Worm (Caenorhabditis elegans) whole organism, L2 larva: Measurements from ENCODE around the gene Y71H2B.11.

Experiments used
- C34F6.9 ChIP-seq: fragments of 150-350 bp; optimal IDR thresholded peaks from 2 replicates; lab custom pipeline; 2014; ENCODE audit warnings: missing biosample characterization, missing genetic modification characterization
- F13H6.1 ChIP-seq: sonication (generic microtip); optimal IDR thresholded peaks from 2 replicates; lab custom pipeline; 2016; ENCODE audit warnings: missing genetic modification characterization, missing compliant biosample characterization
- R02D3.7 ChIP-seq: fragments of 150-350 bp; optimal IDR thresholded peaks from 2 replicates; lab custom pipeline; 2014; ENCODE audit warnings: missing biosample characterization, missing genetic modification characterization
- Y55F3AM.14 ChIP-seq: fragments of 200-800 bp; sonication (Bioruptor generic); optimal IDR thresholded peaks from 2 replicates; lab custom pipeline; 2018; ENCODE audit warnings: mild to moderate bottlenecking, missing genetic modification characterization, missing compliant biosample characterization
- ZK546.5 ChIP-seq: sonication (generic microtip); optimal IDR thresholded peaks from 2 replicates; lab custom pipeline; 2017; ENCODE audit warnings: missing biosample characterization, missing genetic modification characterization
- alr-1 ChIP-seq: fragments of 150-350 bp; optimal IDR thresholded peaks from 2 replicates; lab custom pipeline; 2014; ENCODE audit warnings: missing biosample characterization, missing genetic modification characterization
- aly-2 ChIP-seq: fragments of 150-350 bp; optimal IDR thresholded peaks from 2 replicates; lab custom pipeline; 2014; ENCODE audit warnings: missing biosample characterization, missing genetic modification characterization
- blmp-1 ChIP-seq: sonication (generic microtip); optimal IDR thresholded peaks from 2 replicates; lab custom pipeline; 2017; ENCODE audit warnings: missing genetic modification characterization, mild to moderate bottlenecking, missing compliant biosample characterization, antibody characterized with exemption, moderate library complexity; ENCODE audit not compliant: insufficient read depth
- ceh-16 ChIP-seq: fragments of 150-350 bp; optimal IDR thresholded peaks from 2 replicates; lab custom pipeline; 2014; ENCODE audit warnings: missing biosample characterization, missing genetic modification characterization
- ceh-82 ChIP-seq: fragments of 150-350 bp; optimal IDR thresholded peaks from 2 replicates; lab custom pipeline; 2014; ENCODE audit warnings: missing biosample characterization, missing genetic modification characterization
- crh-2 ChIP-seq: sonication (generic microtip); optimal IDR thresholded peaks from 2 replicates; lab custom pipeline; 2017; ENCODE audit warnings: missing biosample characterization, missing genetic modification characterization
- egl-27 ChIP-seq: sonication (generic microtip); optimal IDR thresholded peaks from 3 replicates; lab custom pipeline; 2017; ENCODE audit warnings: missing biosample characterization, missing genetic modification reagents, missing genetic modification characterization
- elt-1 ChIP-seq: fragments of 150-350 bp; optimal IDR thresholded peaks from 2 replicates; lab custom pipeline; 2014; ENCODE audit warnings: missing biosample characterization, missing genetic modification characterization
- fos-1 ChIP-seq: fragments of 150-350 bp; optimal IDR thresholded peaks from 2 replicates; lab custom pipeline; 2014; ENCODE audit warnings: missing biosample characterization, missing genetic modification characterization
- gmeb-1 ChIP-seq: fragments of 150-350 bp; optimal IDR thresholded peaks from 2 replicates; lab custom pipeline; 2014; ENCODE audit warnings: missing biosample characterization, missing genetic modification characterization
- lin-11 ChIP-seq: fragments of 150-350 bp; sonication (generic microtip); optimal IDR thresholded peaks from 2 replicates; lab custom pipeline; 2014; ENCODE audit warnings: missing biosample characterization, missing genetic modification characterization, inconsistent platforms, mixed read lengths
- lin-39 ChIP-seq: fragments of 150-350 bp; optimal IDR thresholded peaks from 2 replicates; lab custom pipeline; 2014; ENCODE audit warnings: missing biosample characterization, missing genetic modification reagents, missing genetic modification characterization
- mbf-1 ChIP-seq: sonication (generic microtip); optimal IDR thresholded peaks from 2 replicates; lab custom pipeline; 2017; ENCODE audit warnings: missing biosample characterization, missing genetic modification characterization
- mdl-1 ChIP-seq, 2 experiments: fragments of 150-350 bp in 1 of 2; sonication (generic microtip) in 1 of 2; optimal IDR thresholded peaks; 2 replicates each; lab custom pipeline; 2017; ENCODE audit warnings: missing biosample characterization in 2 of 2, missing genetic modification characterization in 2 of 2
- nhr-10 ChIP-seq: sonication (generic microtip); optimal IDR thresholded peaks from 2 replicates; lab custom pipeline; 2017; ENCODE audit warnings: missing biosample characterization, missing genetic modification characterization
- nhr-11 ChIP-seq: fragments of 150-350 bp; optimal IDR thresholded peaks from 2 replicates; lab custom pipeline; 2014; ENCODE audit warnings: missing biosample characterization, missing genetic modification characterization
- nhr-129 ChIP-seq: fragments of 150-350 bp; optimal IDR thresholded peaks from 2 replicates; lab custom pipeline; 2014; ENCODE audit warnings: missing biosample characterization, missing genetic modification characterization
- nhr-21 ChIP-seq: fragments of 150-350 bp; optimal IDR thresholded peaks from 2 replicates; lab custom pipeline; 2014; ENCODE audit warnings: missing biosample characterization, missing genetic modification characterization
- nhr-23 ChIP-seq: fragments of 150-350 bp; optimal IDR thresholded peaks from 2 replicates; lab custom pipeline; 2014; ENCODE audit warnings: missing biosample characterization, missing genetic modification reagents, missing genetic modification characterization
- nhr-237 ChIP-seq: fragments of 150-350 bp; optimal IDR thresholded peaks from 2 replicates; lab custom pipeline; 2014; ENCODE audit warnings: missing biosample characterization, missing genetic modification characterization
- nhr-77 ChIP-seq: fragments of 150-350 bp; optimal IDR thresholded peaks from 2 replicates; lab custom pipeline; 2014; ENCODE audit warnings: missing biosample characterization, missing genetic modification characterization
- peb-1 ChIP-seq: fragments of 150-350 bp; optimal IDR thresholded peaks from 2 replicates; lab custom pipeline; 2014; ENCODE audit warnings: missing biosample characterization, missing genetic modification characterization
- sem-4 ChIP-seq: fragments of 150-350 bp; optimal IDR thresholded peaks from 2 replicates; lab custom pipeline; 2014; ENCODE audit warnings: missing biosample characterization, missing genetic modification reagents, missing genetic modification characterization
- skn-1 ChIP-seq: sonication (generic microtip); optimal IDR thresholded peaks from 2 replicates; lab custom pipeline; 2017; ENCODE audit warnings: missing biosample characterization, missing genetic modification characterization
- sma-3 ChIP-seq: sonication (generic microtip); optimal IDR thresholded peaks from 2 replicates; lab custom pipeline; 2016; ENCODE audit warnings: missing genetic modification reagents, missing genetic modification characterization, missing compliant biosample characterization
- sma-9 ChIP-seq, 2 experiments: fragments of 150-350 bp in 1 of 2; sonication (generic microtip) in 1 of 2; optimal IDR thresholded peaks; 2 replicates each; lab custom pipeline; 2014 to 2016; ENCODE audit warnings: missing genetic modification characterization in 2 of 2, mild to moderate bottlenecking in 1 of 2, missing biosample characterization in 1 of 2, missing compliant biosample characterization in 1 of 2, missing genetic modification reagents in 1 of 2, moderate library complexity in 1 of 2
- unc-39 ChIP-seq: fragments of 150-350 bp; optimal IDR thresholded peaks from 2 replicates; lab custom pipeline; 2014; ENCODE audit warnings: missing biosample characterization, missing genetic modification characterization
- unc-55 ChIP-seq: fragments of 150-350 bp; sonication (generic microtip); optimal IDR thresholded peaks from 3 replicates; lab custom pipeline; 2014; ENCODE audit warnings: missing biosample characterization, missing genetic modification reagents, missing genetic modification characterization
- unc-62 ChIP-seq: fragments of 150-350 bp; optimal IDR thresholded peaks from 2 replicates; lab custom pipeline; 2014; ENCODE audit warnings: missing biosample characterization, missing genetic modification reagents, missing genetic modification characterization
- zag-1 ChIP-seq: fragments of 150-350 bp; optimal IDR thresholded peaks from 2 replicates; lab custom pipeline; 2014; ENCODE audit warnings: missing biosample characterization, missing genetic modification characterization
- ztf-1 ChIP-seq: fragments of 200-800 bp; sonication (Bioruptor generic); conservative IDR thresholded peaks from 2 replicates; pipeline ENCODE4 v1.3.6; 2022; ENCODE audit warnings: missing genetic modification characterization, missing compliant biosample characterization
- ztf-4 ChIP-seq: fragments of 150-350 bp; optimal IDR thresholded peaks from 2 replicates; lab custom pipeline; 2014; ENCODE audit warnings: missing biosample characterization, missing genetic modification characterization

Y71H2B.11 gene

ce11 chrIII:2603671-2604070 is at the start of gene Y71H2B.11:
Gene Y71H2B.11 (plus strand): TSS chrIII:2603971.
- TF ChIP-seq nhr-237 (tag; lab: Kevin White, UChicago), result no peak
- TF ChIP-seq nhr-129 (tag; lab: Kevin White, UChicago), result no peak
- no peak for TF ChIP-seq elt-1 (tag; lab: Kevin White, UChicago)
- no peak for TF ChIP-seq aly-2 (tag; lab: Kevin White, UChicago)
- TF ChIP-seq skn-1 (tag; lab: Kevin White, UChicago), result no peak
- no peak for TF ChIP-seq nhr-21
- TF ChIP-seq nhr-23 (tag; lab: Kevin White, UChicago), result no peak
- no peak for TF ChIP-seq lin-39 (tag; lab: Kevin White, UChicago)
- TF ChIP-seq crh-2, result no peak
- no peak for TF ChIP-seq egl-27

- TF ChIP-seq mdl-1 (tag; optimal IDR thresholded peaks at IDR 0.05; lab: Kevin White, UChicago) (no peak), Y55F3AM.14 (GFP tag; lab: Kevin White, UChicago) (no peak), egl-27 (no peak), gmeb-1 (tag; lab: Kevin White, UChicago) (no peak), nhr-129 (tag; lab: Kevin White, UChicago) (no peak), ZK546.5 (tag; lab: Kevin White, UChicago) (no peak), unc-62 (GFP tag; lab: Kevin White, UChicago) (no peak), sma-3 (no peak), crh-2 (no peak), nhr-11 (tag; lab: Kevin White, UChicago) (no peak), ceh-82 (tag; lab: Kevin White, UChicago) (no peak), nhr-21 (no peak), ztf-1 (GFP tag; lab: Robert Waterston, UW) (no peak), ztf-4 (tag; lab: Kevin White, UChicago) (no peak), skn-1 (tag; lab: Kevin White, UChicago) (no peak)
These were observed 43.0 kb upstream of the Y71H2B.11 start for ce11 chrIII:2560763-2561162.

DNA sequence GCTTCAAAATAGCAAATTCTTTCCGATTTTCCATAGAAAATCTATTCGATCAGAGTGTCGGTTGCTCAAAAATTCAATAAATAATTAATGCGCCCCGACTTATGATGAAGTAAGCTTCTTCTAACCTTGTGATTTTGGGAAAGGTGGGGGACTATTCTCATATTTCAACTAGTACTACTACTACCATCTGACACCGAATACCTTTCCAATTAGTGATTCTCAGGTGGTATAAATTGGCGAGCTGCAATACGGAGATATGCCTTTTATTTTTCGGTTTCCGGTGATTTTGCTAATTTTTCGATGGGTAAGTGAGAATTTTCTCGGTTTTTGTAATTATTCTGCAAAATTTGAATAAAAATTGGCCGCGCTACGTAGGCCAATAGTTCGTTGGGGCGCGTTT is 42.4 kb upstream of the Y71H2B.11 start, which contains the start of gene nhr-239:
TSS of gene nhr-239 (plus strand) at position 301 of the 400 bp plus-strand sequence.
- no peak for TF ChIP-seq lin-39 (tag; lab: Kevin White, UChicago)
- no peak for TF ChIP-seq nhr-77
- TF ChIP-seq blmp-1, result no peak
- no peak for TF ChIP-seq ceh-16
- no peak for TF ChIP-seq R02D3.7 (tag; lab: Kevin White, UChicago)
- TF ChIP-seq peb-1 (tag; lab: Kevin White, UChicago), result no peak
- TF ChIP-seq F13H6.1, result no peak
- no peak for TF ChIP-seq lin-11 (tag; lab: Kevin White, UChicago)
- TF ChIP-seq sem-4 (tag; lab: Kevin White, UChicago), result no peak
- TF ChIP-seq Y55F3AM.14 (GFP tag; lab: Kevin White, UChicago), result no peak
- no peak for TF ChIP-seq unc-55 (GFP tag; lab: Kevin White, UChicago)
- no peak for TF ChIP-seq zag-1 (tag; lab: Kevin White, UChicago)
- TF ChIP-seq egl-27, result no peak
- TF ChIP-seq mdl-1 (tag; optimal IDR thresholded peaks at IDR 0.05; lab: Kevin White, UChicago), result no peak
- TF ChIP-seq fos-1 (tag; lab: Kevin White, UChicago), result no peak
- no peak for TF ChIP-seq nhr-10 (tag; lab: Kevin White, UChicago)
- no peak for TF ChIP-seq sma-9 (GFP tag; optimal IDR thresholded peaks at IDR 0.05; lab: Kevin White, UChicago)
- no peak for TF ChIP-seq sma-9 (tag; optimal IDR thresholded peaks at IDR 0.05; lab: Kevin White, UChicago)
- TF ChIP-seq unc-39, result no peak
- no peak for TF ChIP-seq sma-3

DNA sequence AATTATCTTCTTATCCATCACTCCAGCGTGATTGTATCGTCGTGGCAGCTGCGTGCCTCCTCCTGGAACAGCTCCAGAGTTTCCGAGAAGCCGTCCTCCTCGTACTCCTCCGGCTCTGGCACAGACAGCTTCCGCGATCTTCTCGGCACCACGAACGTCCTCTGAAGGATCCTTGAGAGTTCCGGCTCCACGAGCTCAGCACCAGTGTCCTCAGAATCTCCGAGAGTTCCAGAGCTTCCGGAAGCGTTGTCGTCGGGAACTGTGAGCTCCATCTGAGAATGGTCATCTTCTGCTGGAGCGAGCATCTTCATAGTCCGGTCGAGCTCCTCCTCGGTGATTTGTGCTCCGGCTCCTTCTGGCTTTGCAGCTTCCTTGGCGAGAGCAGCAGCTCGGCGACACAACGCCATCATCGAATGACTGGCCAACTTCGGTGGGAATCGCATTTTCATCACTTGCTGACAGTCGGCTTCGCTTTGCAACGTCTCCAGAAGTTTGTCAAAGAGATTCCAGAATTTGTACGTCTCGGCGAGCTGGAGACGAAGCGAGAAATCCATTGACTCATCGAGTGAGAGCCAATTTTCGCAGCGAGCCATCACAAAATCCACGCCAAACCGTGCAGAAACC is 40.6 kb upstream of the Y71H2B.11 start:
- no peak for TF ChIP-seq R02D3.7 (tag; lab: Kevin White, UChicago)
- no peak for TF ChIP-seq C34F6.9
- TF ChIP-seq alr-1 (tag; lab: Kevin White, UChicago), result no peak
- TF ChIP-seq mbf-1 (tag; lab: Kevin White, UChicago), result no peak
